Worm (Caenorhabditis elegans) whole organism, L2 larva: Measurements from ENCODE around the gene his-63.
"Not testable (repeated sequence)": the region's sequence is repeated elsewhere in the genome, so short reads cannot be mapped to it uniquely, and the experiment has no call there.

Source experiments
- C34F6.9 ChIP-seq: fragments of 150-350 bp; optimal IDR thresholded peaks from 2 replicates; lab custom pipeline; 2014; ENCODE audit warnings: missing biosample characterization, missing genetic modification characterization
- F13H6.1 ChIP-seq: sonication (generic microtip); optimal IDR thresholded peaks from 2 replicates; lab custom pipeline; 2016; ENCODE audit warnings: missing genetic modification characterization, missing compliant biosample characterization
- R02D3.7 ChIP-seq: fragments of 150-350 bp; optimal IDR thresholded peaks from 2 replicates; lab custom pipeline; 2014; ENCODE audit warnings: missing biosample characterization, missing genetic modification characterization
- Y55F3AM.14 ChIP-seq: fragments of 200-800 bp; sonication (Bioruptor generic); optimal IDR thresholded peaks from 2 replicates; lab custom pipeline; 2018; ENCODE audit warnings: mild to moderate bottlenecking, missing genetic modification characterization, missing compliant biosample characterization
- ZK546.5 ChIP-seq: sonication (generic microtip); optimal IDR thresholded peaks from 2 replicates; lab custom pipeline; 2017; ENCODE audit warnings: missing biosample characterization, missing genetic modification characterization
- alr-1 ChIP-seq: fragments of 150-350 bp; optimal IDR thresholded peaks from 2 replicates; lab custom pipeline; 2014; ENCODE audit warnings: missing biosample characterization, missing genetic modification characterization
- aly-2 ChIP-seq: fragments of 150-350 bp; optimal IDR thresholded peaks from 2 replicates; lab custom pipeline; 2014; ENCODE audit warnings: missing biosample characterization, missing genetic modification characterization
- ama-1 ChIP-seq: fragments of 150-350 bp; optimal IDR thresholded peaks from 2 replicates; lab custom pipeline; 2018; ENCODE audit warnings: inconsistent platforms
- blmp-1 ChIP-seq: sonication (generic microtip); optimal IDR thresholded peaks from 2 replicates; lab custom pipeline; 2017; ENCODE audit warnings: missing genetic modification characterization, mild to moderate bottlenecking, missing compliant biosample characterization, antibody characterized with exemption, moderate library complexity; ENCODE audit not compliant: insufficient read depth
- ceh-16 ChIP-seq: fragments of 150-350 bp; optimal IDR thresholded peaks from 2 replicates; lab custom pipeline; 2014; ENCODE audit warnings: missing biosample characterization, missing genetic modification characterization
- ceh-82 ChIP-seq: fragments of 150-350 bp; optimal IDR thresholded peaks from 2 replicates; lab custom pipeline; 2014; ENCODE audit warnings: missing biosample characterization, missing genetic modification characterization
- crh-2 ChIP-seq: sonication (generic microtip); optimal IDR thresholded peaks from 2 replicates; lab custom pipeline; 2017; ENCODE audit warnings: missing biosample characterization, missing genetic modification characterization
- dmd-4 ChIP-seq: sonication (generic microtip); optimal IDR thresholded peaks from 2 replicates; lab custom pipeline; 2017; ENCODE audit warnings: missing biosample characterization, missing genetic modification characterization
- egl-27 ChIP-seq: sonication (generic microtip); optimal IDR thresholded peaks from 3 replicates; lab custom pipeline; 2017; ENCODE audit warnings: missing biosample characterization, missing genetic modification reagents, missing genetic modification characterization
- elt-1 ChIP-seq: fragments of 150-350 bp; optimal IDR thresholded peaks from 2 replicates; lab custom pipeline; 2014; ENCODE audit warnings: missing biosample characterization, missing genetic modification characterization
- elt-3 ChIP-seq: sonication (generic microtip); optimal IDR thresholded peaks from 2 replicates; lab custom pipeline; 2017; ENCODE audit warnings: missing biosample characterization, missing genetic modification characterization
- gmeb-1 ChIP-seq: fragments of 150-350 bp; optimal IDR thresholded peaks from 2 replicates; lab custom pipeline; 2014; ENCODE audit warnings: missing biosample characterization, missing genetic modification characterization
- lin-11 ChIP-seq: fragments of 150-350 bp; sonication (generic microtip); optimal IDR thresholded peaks from 2 replicates; lab custom pipeline; 2014; ENCODE audit warnings: missing biosample characterization, missing genetic modification characterization, inconsistent platforms, mixed read lengths
- lin-39 ChIP-seq: fragments of 150-350 bp; optimal IDR thresholded peaks from 2 replicates; lab custom pipeline; 2014; ENCODE audit warnings: missing biosample characterization, missing genetic modification reagents, missing genetic modification characterization
- lsy-2 ChIP-seq, 2 experiments: fragments of 150-350 bp in 1 of 2; sonication (generic microtip) in 1 of 2; optimal IDR thresholded peaks; 2 replicates each; lab custom pipeline; 2014 to 2017; ENCODE audit warnings: missing biosample characterization in 2 of 2, missing genetic modification characterization in 2 of 2
- mab-5 ChIP-seq: fragments of 150-350 bp; optimal IDR thresholded peaks from 2 replicates; lab custom pipeline; 2014; ENCODE audit warnings: missing biosample characterization, missing genetic modification characterization
- mbf-1 ChIP-seq: sonication (generic microtip); optimal IDR thresholded peaks from 2 replicates; lab custom pipeline; 2017; ENCODE audit warnings: missing biosample characterization, missing genetic modification characterization
- mdl-1 ChIP-seq, 2 experiments: fragments of 150-350 bp in 1 of 2; sonication (generic microtip) in 1 of 2; optimal IDR thresholded peaks; 2 replicates each; lab custom pipeline; 2017; ENCODE audit warnings: missing biosample characterization in 2 of 2, missing genetic modification characterization in 2 of 2
- nhr-10 ChIP-seq: sonication (generic microtip); optimal IDR thresholded peaks from 2 replicates; lab custom pipeline; 2017; ENCODE audit warnings: missing biosample characterization, missing genetic modification characterization
- nhr-11 ChIP-seq: fragments of 150-350 bp; optimal IDR thresholded peaks from 2 replicates; lab custom pipeline; 2014; ENCODE audit warnings: missing biosample characterization, missing genetic modification characterization
- nhr-12 ChIP-seq: fragments of 150-350 bp; optimal IDR thresholded peaks from 2 replicates; lab custom pipeline; 2014; ENCODE audit warnings: missing biosample characterization, missing genetic modification characterization
- nhr-129 ChIP-seq: fragments of 150-350 bp; optimal IDR thresholded peaks from 2 replicates; lab custom pipeline; 2014; ENCODE audit warnings: missing biosample characterization, missing genetic modification characterization
- nhr-21 ChIP-seq: fragments of 150-350 bp; optimal IDR thresholded peaks from 2 replicates; lab custom pipeline; 2014; ENCODE audit warnings: missing biosample characterization, missing genetic modification characterization
- nhr-23 ChIP-seq: fragments of 150-350 bp; optimal IDR thresholded peaks from 2 replicates; lab custom pipeline; 2014; ENCODE audit warnings: missing biosample characterization, missing genetic modification reagents, missing genetic modification characterization
- nhr-237 ChIP-seq: fragments of 150-350 bp; optimal IDR thresholded peaks from 2 replicates; lab custom pipeline; 2014; ENCODE audit warnings: missing biosample characterization, missing genetic modification characterization
- nhr-6 ChIP-seq: fragments of 150-350 bp; optimal IDR thresholded peaks from 2 replicates; lab custom pipeline; 2014; ENCODE audit warnings: missing biosample characterization, missing genetic modification characterization
- nhr-77 ChIP-seq: fragments of 150-350 bp; optimal IDR thresholded peaks from 2 replicates; lab custom pipeline; 2014; ENCODE audit warnings: missing biosample characterization, missing genetic modification characterization
- skn-1 ChIP-seq: sonication (generic microtip); optimal IDR thresholded peaks from 2 replicates; lab custom pipeline; 2017; ENCODE audit warnings: missing biosample characterization, missing genetic modification characterization
- sma-9 ChIP-seq, 2 experiments: fragments of 150-350 bp in 1 of 2; sonication (generic microtip) in 1 of 2; optimal IDR thresholded peaks; 2 replicates each; lab custom pipeline; 2014 to 2016; ENCODE audit warnings: missing genetic modification characterization in 2 of 2, mild to moderate bottlenecking in 1 of 2, missing biosample characterization in 1 of 2, missing compliant biosample characterization in 1 of 2, missing genetic modification reagents in 1 of 2, moderate library complexity in 1 of 2
- snpc-4 ChIP-seq: fragments of 150-350 bp; optimal IDR thresholded peaks from 2 replicates; lab custom pipeline; 2014; ENCODE audit warnings: missing biosample characterization, missing genetic modification characterization
- unc-39 ChIP-seq: fragments of 150-350 bp; optimal IDR thresholded peaks from 2 replicates; lab custom pipeline; 2014; ENCODE audit warnings: missing biosample characterization, missing genetic modification characterization
- unc-62 ChIP-seq: fragments of 150-350 bp; optimal IDR thresholded peaks from 2 replicates; lab custom pipeline; 2014; ENCODE audit warnings: missing biosample characterization, missing genetic modification reagents, missing genetic modification characterization
- ztf-1 ChIP-seq: fragments of 200-800 bp; sonication (Bioruptor generic); conservative IDR thresholded peaks from 2 replicates; pipeline ENCODE4 v1.3.6; 2022; ENCODE audit warnings: missing genetic modification characterization, missing compliant biosample characterization
- ztf-11 ChIP-seq: sonication (generic microtip); optimal IDR thresholded peaks from 2 replicates; lab custom pipeline; 2017; ENCODE audit warnings: missing biosample characterization, missing genetic modification characterization
- ztf-4 ChIP-seq: fragments of 150-350 bp; optimal IDR thresholded peaks from 2 replicates; lab custom pipeline; 2014; ENCODE audit warnings: missing biosample characterization, missing genetic modification characterization

his-63 gene

ce11 chrIV:11403288-11403991, 3.2 kb downstream of the his-63 start, which contains the start of the genes memi-3 and cyp-31A2:
Gene memi-3, minus strand, starts transcription at chrIV:11403338.
Gene cyp-31A2, plus strand, starts transcription at chrIV:11403961.
- TF ChIP-seq ZK546.5 (tag; lab: Kevin White, UChicago) (no peak), nhr-237 (tag; lab: Kevin White, UChicago) (no peak), ceh-82 (tag; lab: Kevin White, UChicago) (no peak), nhr-10 (tag; lab: Kevin White, UChicago) (no peak), crh-2 (tag; lab: Kevin White, UChicago) (no peak), unc-39 (tag; lab: Kevin White, UChicago) (no peak), mbf-1 (no peak)
- TF ChIP-seq, all 48 proteins: peak for 0

- TF ChIP-seq elt-3 (tag; lab: Kevin White, UChicago) (no peak), aly-2 (tag; lab: Kevin White, UChicago) (no peak), elt-1 (tag; lab: Kevin White, UChicago) (no peak), blmp-1 (tag; lab: Kevin White, UChicago) (no peak), nhr-129 (no peak), crh-2 (tag; lab: Kevin White, UChicago) (no peak), nhr-10 (tag; lab: Kevin White, UChicago) (no peak), egl-27 (tag; lab: Kevin White, UChicago) (no peak), nhr-21 (tag; lab: Kevin White, UChicago) (no peak), C34F6.9 (no peak), nhr-237 (tag; lab: Kevin White, UChicago) (no peak), unc-62 (no peak), nhr-77 (tag; lab: Kevin White, UChicago) (no peak), ZK546.5 (tag; lab: Kevin White, UChicago) (no peak)
These were observed 5.2 kb downstream of the his-63 start for ce11 chrIV:11401482-11401881.

ce11 chrIV:11398267-11398825, 8.3 kb downstream of the his-63 start, which contains the start of gene dsl-6:
Gene dsl-6, minus strand, starts transcription at chrIV:11398317.
- not testable (repeated sequence) for TF ChIP-seq snpc-4; nhr-11 (tag; lab: Kevin White, UChicago); ceh-82 (tag; lab: Kevin White, UChicago)

ce11 chrIV:11394243-11394642, 12.4 kb downstream of the his-63 start, which contains the start of gene tag-89:
Gene tag-89, plus strand, starts transcription at chrIV:11394543.
- TF ChIP-seq dmd-4 (tag; lab: Kevin White, UChicago) (no peak), R02D3.7 (tag; lab: Kevin White, UChicago) (no peak), alr-1 (tag; lab: Kevin White, UChicago) (no peak), blmp-1 (tag; lab: Kevin White, UChicago) (no peak), lin-39 (tag; lab: Kevin White, UChicago) (no peak), ztf-4 (tag; lab: Kevin White, UChicago) (no peak), F13H6.1 (tag; lab: Kevin White, UChicago) (no peak), ceh-82 (tag; lab: Kevin White, UChicago) (no peak), egl-27 (tag; lab: Kevin White, UChicago) (no peak), nhr-6 (tag; lab: Kevin White, UChicago) (no peak), nhr-11 (tag; lab: Kevin White, UChicago) (no peak), mdl-1 (tag; optimal IDR thresholded peaks at IDR 0.05; lab: Kevin White, UChicago) (no peak), gmeb-1 (tag; lab: Kevin White, UChicago) (no peak)

ce11 chrIV:11388684-11389083, 18.0 kb downstream of the his-63 start:
- TF ChIP-seq C34F6.9 (no peak), ama-1 (lab: Kevin White, UChicago) (no peak), nhr-12 (tag; lab: Kevin White, UChicago) (no peak), sma-9 (GFP tag; optimal IDR thresholded peaks at IDR 0.05; lab: Kevin White, UChicago) (peak; percentile 29), sma-9 (tag; optimal IDR thresholded peaks at IDR 0.05; lab: Kevin White, UChicago) (no peak), Y55F3AM.14 (GFP tag; lab: Kevin White, UChicago) (no peak), alr-1 (tag; lab: Kevin White, UChicago) (no peak), nhr-237 (tag; lab: Kevin White, UChicago) (no peak), nhr-77 (tag; lab: Kevin White, UChicago) (no peak), dmd-4 (tag; lab: Kevin White, UChicago) (peak; percentile 9), mab-5 (tag; lab: Kevin White, UChicago) (no peak), F13H6.1 (tag; lab: Kevin White, UChicago) (no peak), lin-11 (tag; lab: Kevin White, UChicago) (no peak), lin-39 (tag; lab: Kevin White, UChicago) (no peak), nhr-23 (tag; lab: Kevin White, UChicago) (no peak), nhr-6 (tag; lab: Kevin White, UChicago) (no peak), ztf-11 (tag; lab: Kevin White, UChicago) (no peak), ztf-1 (GFP tag; lab: Robert Waterston, UW) (no peak), gmeb-1 (tag; lab: Kevin White, UChicago) (no peak), lsy-2 (tag; optimal IDR thresholded peaks at IDR 0.05; lab: Kevin White, UChicago) (peak in 1 of 2 experiments; percentile 29), nhr-21 (tag; lab: Kevin White, UChicago) (peak; percentile 46), skn-1 (tag; lab: Kevin White, UChicago) (no peak), ZK546.5 (tag; lab: Kevin White, UChicago) (no peak), ceh-16 (tag; lab: Kevin White, UChicago) (no peak), nhr-10 (tag; lab: Kevin White, UChicago) (no peak), mdl-1 (tag; optimal IDR thresholded peaks at IDR 0.05; lab: Kevin White, UChicago) (no peak)
